Worm (Caenorhabditis elegans): Measurements from ENCODE around the gene daf-9.

DNA sequence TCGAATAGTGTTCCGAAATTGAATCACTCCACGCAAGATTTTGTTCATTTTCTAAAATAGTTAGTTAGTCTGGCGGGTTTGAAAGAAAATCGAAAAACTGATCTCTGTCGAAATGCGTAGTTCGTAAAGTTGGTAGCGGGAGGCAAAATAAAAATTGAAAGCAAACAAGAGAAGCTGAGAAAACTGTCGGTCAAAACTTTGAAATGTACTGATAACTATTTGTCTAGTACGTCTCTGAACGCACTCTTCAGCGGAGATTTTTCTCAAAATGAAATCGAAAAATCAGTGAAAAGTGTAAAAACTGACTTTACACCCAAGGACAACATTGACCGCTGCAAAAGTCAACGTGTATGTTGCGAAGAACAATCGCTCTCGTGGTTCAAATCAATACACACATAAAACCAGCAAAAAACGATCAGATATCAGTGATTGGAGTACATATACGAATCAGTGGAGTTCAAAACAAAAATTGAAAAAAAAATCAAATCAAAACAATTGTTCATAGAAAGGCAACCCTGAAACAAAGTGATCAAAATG, 8.0 kb downstream of the daf-9 start, which contains the start of gene bca-1:
- TF ChIP-seq F13C5.2 (tag; optimal IDR thresholded peaks at IDR 0.05) (no peak), ama-1 (optimal IDR thresholded peaks at IDR 0.05) (no peak), pes-1 (GFP tag; IDR thresholded peaks at IDR 0.05) (no peak), flt-1 (GFP tag; IDR thresholded peaks at IDR 0.05) (no peak)
